Worm (Caenorhabditis elegans): ENCODE measurements around the gene rig-6.
A peak's percentile ranks its signal among the peaks of the same experiment; 100 is the strongest.
"Not testable (repeated sequence)": the region's sequence is repeated elsewhere in the genome, so short reads cannot be mapped to it uniquely, and the experiment has no call there.

The rig-6 gene

DNA sequence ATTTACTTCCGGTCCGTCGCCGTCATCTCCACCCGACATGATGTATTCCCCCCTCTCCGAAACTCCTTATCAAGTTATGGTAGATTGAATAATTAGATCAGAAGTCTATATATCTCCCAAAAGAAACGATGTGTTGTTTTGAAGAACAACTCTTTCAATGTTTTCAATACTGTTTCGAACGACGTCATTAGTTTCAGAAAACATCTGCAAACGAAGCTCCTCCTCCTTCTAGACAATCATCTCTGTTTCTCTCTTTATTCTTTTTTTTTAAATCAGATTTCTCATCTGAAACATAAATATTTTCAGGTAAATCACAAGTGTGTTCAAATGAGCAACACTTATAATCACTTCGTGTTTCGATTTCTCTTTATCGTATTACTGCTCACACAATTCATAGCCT is 38.0 kb upstream of the rig-6 start, which contains the start of gene T23B7.3:
Gene T23B7.3 (plus strand): TSS at position 301 of the 400 bp plus-strand sequence.
- TF ChIP-seq F13C5.2 (tag; optimal IDR thresholded peaks at IDR 0.05), result no peak
- TF ChIP-seq tbx-37 (GFP tag; conservative IDR thresholded peaks at IDR 0.05), result no peak
- TF ChIP-seq ceh-36 (tag; optimal IDR thresholded peaks at IDR 0.05), result no peak
- no peak for TF ChIP-seq ets-7 (tag; optimal IDR thresholded peaks at IDR 0.05)
- no peak for TF ChIP-seq hnd-1 (tag; optimal IDR thresholded peaks at IDR 0.05)
- TF ChIP-seq scrt-1 (GFP tag; IDR thresholded peaks at IDR 0.05), result no peak
- TF ChIP-seq ceh-13 (GFP tag; optimal IDR thresholded peaks at IDR 0.05), result no peak
- TF ChIP-seq flt-1 (GFP tag; IDR thresholded peaks at IDR 0.05), result no peak
- no peak for TF ChIP-seq hmbx-1 (tag; optimal IDR thresholded peaks at IDR 0.05)
- no peak for TF ChIP-seq sea-1 (GFP tag; conservative IDR thresholded peaks at IDR 0.05)
- no peak for TF ChIP-seq hmg-4 (GFP tag; optimal IDR thresholded peaks at IDR 0.05)
- no peak for TF ChIP-seq aly-1 (tag; optimal IDR thresholded peaks at IDR 0.05)
- no peak for TF ChIP-seq tbx-11 (GFP tag; IDR thresholded peaks at IDR 0.05)
- no peak for TF ChIP-seq tra-4 (tag; optimal IDR thresholded peaks at IDR 0.05)

DNA sequence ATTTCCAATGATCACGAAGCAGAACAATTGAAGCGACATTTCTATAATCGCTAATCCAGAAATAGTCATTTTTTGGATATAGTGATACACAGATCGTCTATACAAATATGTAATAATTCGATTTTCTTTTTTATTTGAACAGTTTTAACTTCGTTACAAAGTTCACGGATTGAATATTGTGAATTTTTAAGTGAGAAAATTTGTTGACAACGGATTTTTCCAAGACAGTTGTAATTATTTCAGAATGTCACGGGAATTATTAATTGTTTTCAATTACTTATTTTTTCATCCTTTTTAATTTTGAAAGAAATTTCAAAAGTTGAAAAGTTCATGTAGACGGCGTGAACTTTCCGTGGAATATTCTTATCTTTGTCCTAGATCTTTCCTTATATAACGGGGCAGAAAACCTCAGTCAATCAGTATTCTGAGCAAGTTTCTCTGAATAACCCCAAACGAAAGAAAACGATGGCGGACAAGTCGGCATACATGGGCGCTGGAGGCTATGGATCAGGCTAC is 30.3 kb upstream of the rig-6 start, which contains the start of the genes T23B7.2 and nspd-4:
Gene T23B7.2 (minus strand): TSS at position 101 of the 516 bp plus-strand sequence.
Gene nspd-4 (plus strand): TSS at position 466 of the 516 bp plus-strand sequence.
- TF ChIP-seq ceh-36 (tag; optimal IDR thresholded peaks at IDR 0.05); pes-1 (GFP tag; IDR thresholded peaks at IDR 0.05); F13C5.2 (tag; optimal IDR thresholded peaks at IDR 0.05): not testable (repeated sequence)

DNA sequence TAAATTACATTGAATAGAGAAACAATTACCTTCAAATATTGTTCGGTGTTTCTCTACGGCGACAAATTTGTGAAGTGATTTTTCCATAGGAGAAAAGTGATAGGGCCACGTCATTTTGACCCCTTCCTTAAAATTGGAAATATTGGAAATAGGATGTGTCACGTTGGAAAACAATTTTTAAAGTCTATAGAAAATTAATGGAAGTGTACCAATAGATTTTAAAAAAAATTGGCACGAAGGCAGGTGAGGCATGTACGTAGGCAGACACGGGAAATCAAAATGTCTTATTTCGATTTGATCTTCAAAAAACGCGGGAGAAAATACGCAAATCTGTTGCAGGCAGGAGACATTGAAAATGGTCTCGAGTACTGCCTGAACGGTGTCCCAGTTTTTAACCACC is 25.8 kb upstream of the rig-6 start, which contains the start of gene C33F10.12:
Gene C33F10.12 (minus strand): TSS at position 101 of the 400 bp plus-strand sequence.
- TF ChIP-seq aly-1 (tag; optimal IDR thresholded peaks at IDR 0.05) (no peak), tbx-11 (GFP tag; IDR thresholded peaks at IDR 0.05) (no peak), ceh-13 (GFP tag; optimal IDR thresholded peaks at IDR 0.05) (no peak), hmg-4 (GFP tag; optimal IDR thresholded peaks at IDR 0.05) (no peak), F13C5.2 (tag; optimal IDR thresholded peaks at IDR 0.05) (no peak), tbx-37 (GFP tag; conservative IDR thresholded peaks at IDR 0.05) (no peak), hnd-1 (tag; optimal IDR thresholded peaks at IDR 0.05) (no peak), tra-4 (tag; optimal IDR thresholded peaks at IDR 0.05) (no peak), ceh-36 (tag; optimal IDR thresholded peaks at IDR 0.05) (no peak), ets-7 (tag; optimal IDR thresholded peaks at IDR 0.05) (no peak), sea-1 (GFP tag; conservative IDR thresholded peaks at IDR 0.05) (no peak), ama-1 (optimal IDR thresholded peaks at IDR 0.05) (no peak), B0310.2 (tag; optimal IDR thresholded peaks at IDR 0.05) (no peak), flt-1 (GFP tag; IDR thresholded peaks at IDR 0.05) (no peak), scrt-1 (GFP tag; IDR thresholded peaks at IDR 0.05) (no peak), pes-1 (GFP tag; IDR thresholded peaks at IDR 0.05) (no peak), hmbx-1 (tag; optimal IDR thresholded peaks at IDR 0.05) (no peak)

DNA sequence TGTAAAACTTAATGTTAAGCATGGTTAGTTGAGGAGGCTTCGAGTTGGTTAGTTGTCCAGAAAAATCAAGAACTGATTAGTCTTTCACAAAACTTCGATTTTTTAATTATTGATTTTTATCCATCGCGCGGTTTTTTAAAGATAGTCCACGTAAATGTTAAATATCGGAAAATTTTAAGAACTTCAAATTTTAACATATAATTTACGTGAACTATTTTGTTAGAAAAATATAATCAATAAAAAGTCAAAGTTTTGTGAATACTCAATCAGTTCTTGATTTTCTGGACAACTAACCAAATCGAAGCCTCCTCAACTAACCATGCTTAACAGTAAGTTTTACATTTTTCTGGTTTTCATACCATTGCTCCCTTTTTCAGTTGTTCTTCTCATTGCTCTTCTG is 22.9 kb upstream of the rig-6 start, which contains the start of the genes C33F10.11 and C33F10.1:
Gene C33F10.11 (minus strand): TSS at position 101 of the 400 bp plus-strand sequence.
Gene C33F10.1 (plus strand): TSS at position 263 of the 400 bp plus-strand sequence.
- no peak for TF ChIP-seq tbx-37 (GFP tag; conservative IDR thresholded peaks at IDR 0.05)
- TF ChIP-seq sea-1 (GFP tag; conservative IDR thresholded peaks at IDR 0.05), result no peak
- no peak for TF ChIP-seq F13C5.2 (tag; optimal IDR thresholded peaks at IDR 0.05)
- TF ChIP-seq flt-1 (GFP tag; IDR thresholded peaks at IDR 0.05), result no peak
- no peak for TF ChIP-seq B0310.2 (tag; optimal IDR thresholded peaks at IDR 0.05)
- no peak for TF ChIP-seq hmg-4 (GFP tag; optimal IDR thresholded peaks at IDR 0.05)
- TF ChIP-seq scrt-1 (GFP tag; IDR thresholded peaks at IDR 0.05), result no peak

DNA sequence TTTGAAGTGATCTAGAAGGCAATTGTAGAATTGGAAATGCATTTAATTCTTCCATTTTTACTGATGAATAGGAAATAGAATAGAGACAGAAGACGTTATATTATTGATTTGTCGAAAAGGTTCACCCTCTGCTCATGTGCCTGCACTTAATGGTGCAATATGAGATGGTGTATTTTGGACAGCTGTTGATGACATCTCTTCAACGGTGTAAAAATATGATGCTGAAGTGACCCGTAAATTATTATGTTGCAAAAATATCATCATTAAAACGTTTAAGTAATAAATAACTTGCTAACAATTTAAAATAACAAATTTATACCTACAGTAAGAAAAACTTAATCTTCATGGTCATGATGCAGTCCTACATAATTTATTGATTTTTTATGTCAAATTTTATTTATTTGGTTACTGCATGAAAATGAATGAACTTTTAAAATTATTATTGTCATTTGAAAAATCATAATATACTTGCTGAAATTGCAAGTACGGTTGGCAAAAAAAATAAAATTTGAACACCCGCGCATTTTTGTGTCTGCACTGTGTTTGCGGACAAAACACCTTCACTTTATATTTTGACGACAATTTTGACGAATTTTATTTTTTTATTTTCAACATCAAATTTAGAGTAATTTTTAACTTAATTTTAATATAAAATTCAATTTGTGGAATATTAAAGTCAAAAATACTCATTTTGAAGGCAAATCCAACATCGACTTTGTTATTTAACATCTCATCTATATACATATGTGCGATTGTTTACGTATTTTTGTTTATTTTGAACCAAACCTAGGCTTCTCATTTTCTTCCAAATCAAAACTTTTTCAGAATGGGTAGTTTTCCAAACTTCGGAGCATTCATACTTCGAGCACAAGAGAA is 16.1 kb upstream of the rig-6 start, which contains the start of the genes fbxb-88 and tbck-1:
Gene fbxb-88 (minus strand): TSS at position 151 of the 876 bp plus-strand sequence.
Gene tbck-1 (plus strand): TSS at position 826 of the 876 bp plus-strand sequence.
- TF ChIP-seq ama-1 (optimal IDR thresholded peaks at IDR 0.05) (no peak), F13C5.2 (tag; optimal IDR thresholded peaks at IDR 0.05) (peak; percentile 46)

DNA sequence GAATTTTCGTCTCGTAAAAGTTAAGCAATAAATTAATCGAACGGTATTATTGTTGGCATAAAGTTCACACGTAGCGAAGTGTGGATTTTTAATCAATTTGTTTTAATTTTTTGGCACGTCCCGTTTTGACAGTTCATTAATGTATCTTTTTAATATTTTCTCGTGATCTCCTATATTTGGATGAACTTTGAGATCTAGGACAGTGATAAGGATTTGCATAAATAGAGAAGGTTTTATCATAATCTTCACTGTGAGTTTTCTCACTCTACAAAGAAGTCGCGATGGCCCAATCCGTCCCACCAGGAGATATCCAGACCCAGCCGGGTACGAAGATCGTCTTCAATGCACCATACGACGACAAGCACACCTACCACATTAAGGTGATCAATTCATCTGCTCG is 13.2 kb upstream of the rig-6 start, which contains the start of the genes C33F10.8 and msp-40:
Gene C33F10.8 (minus strand): TSS at position 101 of the 400 bp plus-strand sequence.
Gene msp-40 (plus strand): TSS at position 282 of the 400 bp plus-strand sequence.
- not testable (repeated sequence) for TF ChIP-seq pes-1 (GFP tag; IDR thresholded peaks at IDR 0.05); F13C5.2 (tag; optimal IDR thresholded peaks at IDR 0.05); ceh-13 (GFP tag; optimal IDR thresholded peaks at IDR 0.05)

DNA sequence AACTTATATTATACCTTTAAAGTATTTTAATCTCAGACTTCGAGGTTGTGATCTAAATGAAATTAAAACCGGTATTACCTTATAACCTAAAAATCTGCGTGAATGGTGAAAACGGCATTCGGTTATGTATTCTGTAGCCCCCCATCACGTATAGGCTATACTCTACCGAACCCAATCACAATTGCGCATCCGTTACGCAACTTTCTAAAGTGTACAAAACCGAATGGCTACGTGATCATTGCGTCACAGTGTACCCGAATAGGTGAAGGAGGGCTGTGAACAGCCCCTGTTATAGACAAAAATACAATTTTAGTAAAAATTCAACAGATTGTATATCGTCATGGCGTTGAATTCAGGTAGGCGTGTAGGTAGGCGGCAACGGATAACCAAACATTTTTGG is 10.7 kb upstream of the rig-6 start:
- no peak for TF ChIP-seq ets-7 (tag; optimal IDR thresholded peaks at IDR 0.05)
- no peak for TF ChIP-seq ceh-36 (tag; optimal IDR thresholded peaks at IDR 0.05)
- TF ChIP-seq ceh-13 (GFP tag; optimal IDR thresholded peaks at IDR 0.05), result no peak
- no peak for TF ChIP-seq aly-1 (tag; optimal IDR thresholded peaks at IDR 0.05)
- no peak for TF ChIP-seq sea-1 (GFP tag; conservative IDR thresholded peaks at IDR 0.05)
- no peak for TF ChIP-seq scrt-1 (GFP tag; IDR thresholded peaks at IDR 0.05)
- TF ChIP-seq tbx-11 (GFP tag; IDR thresholded peaks at IDR 0.05), result no peak
- TF ChIP-seq hnd-1 (tag; optimal IDR thresholded peaks at IDR 0.05), result no peak
- TF ChIP-seq pes-1 (GFP tag; IDR thresholded peaks at IDR 0.05), result no peak
- TF ChIP-seq ama-1 (optimal IDR thresholded peaks at IDR 0.05), result no peak
- TF ChIP-seq hmbx-1 (tag; optimal IDR thresholded peaks at IDR 0.05), result no peak
- TF ChIP-seq hmg-4 (GFP tag; optimal IDR thresholded peaks at IDR 0.05), result no peak
- no peak for TF ChIP-seq B0310.2 (tag; optimal IDR thresholded peaks at IDR 0.05)
- no peak for TF ChIP-seq F13C5.2 (tag; optimal IDR thresholded peaks at IDR 0.05)
- no peak for TF ChIP-seq tra-4 (tag; optimal IDR thresholded peaks at IDR 0.05)

All from whole organism, early embryonic.